Fruit fly (Drosophila melanogaster) whole organism, embryonic: ENCODE results near the gene Trim9.

Experiments used
- Adf1 ChIP-seq: fragments of 200-800 bp; sonication (Bioruptor generic); IDR thresholded peaks from 2 replicates; pipeline ENCODE4 v1.3.6; 2022; ENCODE audit warnings: missing biosample characterization, missing genetic modification characterization
- BtbVII ChIP-seq: fragments of 200-800 bp; sonication (Bioruptor generic); optimal IDR thresholded peaks from 3 replicates; lab custom pipeline; 2017; ENCODE audit warnings: missing biosample characterization, mild to moderate bottlenecking, missing genetic modification characterization
- Bteb2 ChIP-seq: fragments of 200-800 bp; sonication (Bioruptor generic); optimal IDR thresholded peaks from 2 replicates; lab custom pipeline; 2016; ENCODE audit warnings: missing biosample characterization, missing genetic modification characterization
- C15 ChIP-seq: fragments of 200-800 bp; sonication (Bioruptor generic); IDR thresholded peaks from 3 replicates; pipeline ENCODE4 v1.3.6; 2022; ENCODE audit warnings: missing biosample characterization, missing genetic modification characterization
- CG10147 ChIP-seq: fragments of 200-800 bp; sonication (Bioruptor generic); optimal IDR thresholded peaks from 2 replicates; lab custom pipeline; 2019; ENCODE audit warnings: missing biosample characterization, mild to moderate bottlenecking, missing genetic modification characterization, moderate library complexity
- CG10654 ChIP-seq: fragments of 200-800 bp; sonication (Bioruptor generic); optimal IDR thresholded peaks from 2 replicates; lab custom pipeline; 2016; ENCODE audit warnings: missing biosample characterization, missing genetic modification characterization
- CG11085 ChIP-seq: fragments of 200-800 bp; sonication (Bioruptor generic); IDR thresholded peaks from 2 replicates; pipeline ENCODE4 v1.3.6; 2022; ENCODE audit warnings: missing biosample characterization, missing genetic modification characterization
- CG11695 ChIP-seq: fragments of 200-800 bp; sonication (Bioruptor generic); IDR thresholded peaks from 3 replicates; pipeline ENCODE4 v1.3.6; 2022; ENCODE audit warnings: missing biosample characterization, missing genetic modification characterization
- CG12155 ChIP-seq: fragments of 200-800 bp; sonication (Bioruptor generic); optimal IDR thresholded peaks from 3 replicates; lab custom pipeline; 2016; ENCODE audit warnings: missing biosample characterization, missing genetic modification characterization
- CG13775 ChIP-seq: fragments of 200-800 bp; sonication (Bioruptor generic); optimal IDR thresholded peaks from 3 replicates; lab custom pipeline; 2017; ENCODE audit warnings: missing biosample characterization, mild to moderate bottlenecking, missing genetic modification characterization
- CG18262 ChIP-seq: fragments of 200-800 bp; optimal IDR thresholded peaks from 3 replicates; lab custom pipeline; 2019; ENCODE audit warnings: missing biosample characterization, mild to moderate bottlenecking, missing genetic modification characterization, moderate library complexity
- CG32767 ChIP-seq: fragments of 200-800 bp; sonication (Bioruptor generic); IDR thresholded peaks from 2 replicates; pipeline ENCODE4 v1.3.6; 2022; ENCODE audit warnings: missing biosample characterization, missing genetic modification characterization
- CG7372 ChIP-seq: fragments of 200-800 bp; sonication (Bioruptor generic); IDR thresholded peaks from 2 replicates; pipeline ENCODE4 v1.3.6; 2022; ENCODE audit warnings: missing biosample characterization, missing genetic modification characterization
- CG7928 ChIP-seq: fragments of 200-800 bp; sonication (Bioruptor generic); optimal IDR thresholded peaks from 2 replicates; lab custom pipeline; 2017; ENCODE audit warnings: missing biosample characterization, mild to moderate bottlenecking, missing genetic modification characterization
- CkIIα-i1 ChIP-seq: fragments of 200-800 bp; sonication (Bioruptor generic); IDR thresholded peaks from 2 replicates; pipeline ENCODE4 v1.3.6; 2022; ENCODE audit warnings: missing biosample characterization, missing genetic modification characterization
- Dad ChIP-seq: fragments of 200-800 bp; sonication (Bioruptor generic); optimal IDR thresholded peaks from 3 replicates; lab custom pipeline; 2016; ENCODE audit warnings: missing biosample characterization, missing genetic modification characterization
- Dek ChIP-seq: fragments of 200-800 bp; sonication (Bioruptor generic); optimal IDR thresholded peaks from 3 replicates; lab custom pipeline; 2019; ENCODE audit warnings: missing biosample characterization, mild to moderate bottlenecking, missing genetic modification characterization, moderate library complexity
- Fer1 ChIP-seq: fragments of 200-800 bp; sonication (Bioruptor generic); optimal IDR thresholded peaks from 2 replicates; lab custom pipeline; 2017; ENCODE audit warnings: missing biosample characterization, mild to moderate bottlenecking, missing genetic modification characterization
- Hmr ChIP-seq: fragments of 200-800 bp; sonication (Bioruptor generic); optimal IDR thresholded peaks from 3 replicates; lab custom pipeline; 2017; ENCODE audit warnings: mild to moderate bottlenecking, missing biosample characterization, missing genetic modification reagents, missing genetic modification characterization
- Hr51 ChIP-seq, 2 experiments: fragments of 200-800 bp; sonication (Bioruptor generic); optimal IDR thresholded peaks; 2 replicates in 1 of 2; 3 replicates in 1 of 2; lab custom pipeline; 2016 to 2018; ENCODE audit warnings: missing biosample characterization in 2 of 2, missing genetic modification characterization in 2 of 2, mild to moderate bottlenecking in 1 of 2, moderate library complexity in 1 of 2
- Lim3 ChIP-seq: fragments of 200-800 bp; sonication (Bioruptor generic); IDR thresholded peaks from 2 replicates; pipeline ENCODE4 v1.3.6; 2022; ENCODE audit warnings: missing biosample characterization, missing genetic modification characterization
- Mad ChIP-seq: fragments of 200-800 bp; sonication (Bioruptor generic); optimal IDR thresholded peaks from 2 replicates; lab custom pipeline; 2016; ENCODE audit warnings: missing biosample characterization, missing genetic modification characterization
- Meics ChIP-seq: fragments of 200-800 bp; sonication (Bioruptor generic); optimal IDR thresholded peaks from 2 replicates; lab custom pipeline; 2017; ENCODE audit warnings: missing biosample characterization, mild to moderate bottlenecking, missing genetic modification characterization
- Opbp ChIP-seq: fragments of 200-800 bp; sonication (Bioruptor generic); IDR thresholded peaks from 3 replicates; pipeline ENCODE4 v1.3.6; 2022; ENCODE audit warnings: missing biosample characterization, missing genetic modification characterization; ENCODE audit not compliant: partially characterized antibody
- Rfx ChIP-seq: fragments of 200-800 bp; sonication (Bioruptor generic); IDR thresholded peaks from 2 replicates; pipeline ENCODE4 v1.3.6; 2022; ENCODE audit warnings: missing biosample characterization, missing genetic modification characterization
- Rx ChIP-seq: fragments of 200-800 bp; sonication (Bioruptor generic); IDR thresholded peaks from 2 replicates; pipeline ENCODE4 v1.3.6; 2022; ENCODE audit warnings: missing biosample characterization, missing genetic modification characterization
- Six4 ChIP-seq: fragments of 200-800 bp; sonication (Bioruptor generic); optimal IDR thresholded peaks from 2 replicates; lab custom pipeline; 2016; ENCODE audit warnings: missing biosample characterization, missing genetic modification characterization
- Spps ChIP-seq: fragments of 200-800 bp; sonication (Bioruptor generic); optimal IDR thresholded peaks from 2 replicates; lab custom pipeline; 2018; ENCODE audit warnings: missing biosample characterization, mild to moderate bottlenecking, missing genetic modification characterization
- Taf1 ChIP-seq: fragments of 200-800 bp; sonication (Bioruptor generic); IDR thresholded peaks from 2 replicates; pipeline ENCODE4 v1.3.6; 2022; ENCODE audit warnings: missing biosample characterization, missing genetic modification characterization
- Vsx1 ChIP-seq: fragments of 200-800 bp; sonication (Bioruptor generic); optimal IDR thresholded peaks from 2 replicates; lab custom pipeline; 2017; ENCODE audit warnings: missing biosample characterization, mild to moderate bottlenecking, missing genetic modification characterization, missing genetic modification reagents
- YL-1 ChIP-seq: fragments of 200-800 bp; sonication (Bioruptor generic); optimal IDR thresholded peaks from 3 replicates; lab custom pipeline; 2017; ENCODE audit warnings: missing biosample characterization, mild to moderate bottlenecking, missing genetic modification characterization
- cato ChIP-seq: fragments of 200-800 bp; sonication (Bioruptor generic); optimal IDR thresholded peaks from 2 replicates; lab custom pipeline; 2016; ENCODE audit warnings: missing biosample characterization, missing genetic modification characterization, borderline replicate concordance
- chm ChIP-seq: fragments of 200-800 bp; sonication (Bioruptor generic); IDR thresholded peaks from 2 replicates; pipeline ENCODE4 v1.3.6; 2022; ENCODE audit warnings: missing biosample characterization, missing genetic modification characterization
- ci ChIP-seq: fragments of 200-800 bp; sonication (Bioruptor generic); IDR thresholded peaks from 3 replicates; pipeline ENCODE4 v1.3.6; 2022; ENCODE audit warnings: missing biosample characterization, missing genetic modification characterization
- da ChIP-seq: fragments of 200-800 bp; sonication (Bioruptor generic); optimal IDR thresholded peaks from 2 replicates; lab custom pipeline; 2016; ENCODE audit warnings: missing biosample characterization, missing genetic modification characterization
- dmrt99B ChIP-seq: fragments of 200-800 bp; sonication (Bioruptor generic); optimal IDR thresholded peaks from 2 replicates; lab custom pipeline; 2018; ENCODE audit warnings: missing biosample characterization, mild to moderate bottlenecking, missing genetic modification characterization, moderate library complexity
- esg ChIP-seq: fragments of 200-800 bp; sonication (Bioruptor generic); conservative IDR thresholded peaks from 2 replicates; pipeline ENCODE4 v1.3.6; 2022; ENCODE audit warnings: missing biosample characterization, missing genetic modification characterization
- ewg ChIP-seq: fragments of 200-800 bp; sonication (Bioruptor generic); optimal IDR thresholded peaks from 3 replicates; lab custom pipeline; 2017; ENCODE audit warnings: mild to moderate bottlenecking, missing biosample characterization, missing genetic modification reagents, missing genetic modification characterization
- fd96Cb ChIP-seq: fragments of 200-800 bp; sonication (Bioruptor generic); optimal IDR thresholded peaks from 2 replicates; lab custom pipeline; 2018; ENCODE audit warnings: missing biosample characterization, mild to moderate bottlenecking, missing genetic modification characterization, moderate library complexity
- gfzf ChIP-seq: fragments of 200-800 bp; sonication (Bioruptor generic); optimal IDR thresholded peaks from 2 replicates; lab custom pipeline; 2016; ENCODE audit warnings: missing biosample characterization, mild to moderate bottlenecking, missing genetic modification characterization, moderate library complexity
- jing ChIP-seq: fragments of 200-800 bp; sonication (Bioruptor generic); optimal IDR thresholded peaks from 2 replicates; lab custom pipeline; 2018; ENCODE audit warnings: missing biosample characterization, mild to moderate bottlenecking, missing genetic modification characterization
- lbe ChIP-seq: fragments of 200-800 bp; sonication (Bioruptor generic); optimal IDR thresholded peaks from 2 replicates; lab custom pipeline; 2016; ENCODE audit warnings: missing biosample characterization, mild to moderate bottlenecking, missing genetic modification characterization
- onecut ChIP-seq: fragments of 200-800 bp; sonication (Bioruptor generic); IDR thresholded peaks from 2 replicates; pipeline ENCODE4 v1.3.6; 2022; ENCODE audit warnings: missing biosample characterization, missing genetic modification characterization
- pum ChIP-seq: fragments of 200-800 bp; sonication (Bioruptor generic); optimal IDR thresholded peaks from 2 replicates; lab custom pipeline; 2016; ENCODE audit warnings: missing biosample characterization, missing genetic modification characterization
- rib ChIP-seq: fragments of 200-800 bp; sonication (Bioruptor generic); IDR thresholded peaks from 2 replicates; pipeline ENCODE4 v1.3.6; 2022; ENCODE audit warnings: missing biosample characterization, missing genetic modification characterization
- run ChIP-seq: fragments of 200-800 bp; sonication (Bioruptor generic); optimal IDR thresholded peaks from 3 replicates; lab custom pipeline; 2018; ENCODE audit warnings: missing biosample characterization, mild to moderate bottlenecking, missing genetic modification characterization
- tap ChIP-seq: fragments of 200-800 bp; optimal IDR thresholded peaks from 3 replicates; lab custom pipeline; 2019; ENCODE audit warnings: missing biosample characterization, mild to moderate bottlenecking, missing genetic modification characterization, moderate library complexity
- trh ChIP-seq: fragments of 200-800 bp; sonication (Bioruptor generic); optimal IDR thresholded peaks from 2 replicates; lab custom pipeline; 2016; ENCODE audit warnings: missing biosample characterization, missing genetic modification characterization
- unpg ChIP-seq: fragments of 200-800 bp; sonication (Bioruptor generic); optimal IDR thresholded peaks from 3 replicates; lab custom pipeline; 2018; ENCODE audit warnings: missing biosample characterization, mild to moderate bottlenecking, missing genetic modification characterization, moderate library complexity
- vvl ChIP-seq: fragments of 200-800 bp; sonication (Bioruptor generic); IDR thresholded peaks from 2 replicates; pipeline ENCODE4 v1.3.6; 2022; ENCODE audit warnings: missing biosample characterization, missing genetic modification characterization

Gene Trim9

dm6 chr2L:10526953-10527584, 17.6 kb upstream of the Trim9 start, which contains the start of gene Lip4 (continued):
- peak; percentile 40 for TF ChIP-seq cato
- peak; percentile 19 for TF ChIP-seq Six4
- TF ChIP-seq Rfx (GFP tag; lab: Robert Waterston, UW) = peak; percentile 79
- TF ChIP-seq Bteb2 = peak; percentile 67
- peak; percentile 65 for TF ChIP-seq CG10654 (GFP tag; lab: Kevin White, UChicago)
- TF ChIP-seq chm (GFP tag; lab: Robert Waterston, UW) = no peak
- no peak for TF ChIP-seq rib (GFP tag; lab: Robert Waterston, UW)
- peak; percentile 17 for TF ChIP-seq Spps (tag; lab: Kevin White, UChicago)
- TF ChIP-seq vvl (GFP tag; lab: Robert Waterston, UW) = peak; percentile 86
- no peak for TF ChIP-seq lbe (GFP tag; lab: Kevin White, UChicago)
- TF ChIP-seq onecut = peak; percentile 38
- no peak for TF ChIP-seq Vsx1 (GFP tag; lab: Kevin White, UChicago)
- TF ChIP-seq CG12155 (GFP tag; lab: Kevin White, UChicago) = peak; percentile 56
- peak; percentile 74; the same call in 2 of the 3 replicates for TF ChIP-seq ci (GFP tag; lab: Robert Waterston, UW)
- TF ChIP-seq Taf1 (GFP tag; lab: Robert Waterston, UW) = no peak; the same call in 1 of the 2 replicates
- TF ChIP-seq Mad (GFP tag; lab: Kevin White, UChicago) = peak; percentile 31
- peak; percentile 82 for TF ChIP-seq Hmr (GFP tag; lab: Kevin White, UChicago)
- TF ChIP-seq Opbp (GFP tag; lab: Robert Waterston, UW) = no peak
- peak; percentile 82 for TF ChIP-seq CG32767 (GFP tag; lab: Robert Waterston, UW)
- TF ChIP-seq run (tag; lab: Kevin White, UChicago) = peak; percentile 55
- TF ChIP-seq Lim3 (GFP tag; lab: Robert Waterston, UW) = no peak
- 0 out of 3 replicates have a peak, but pooled peaks have one; percentile 52 for TF ChIP-seq C15 (GFP tag; lab: Robert Waterston, UW)
- no peak for TF ChIP-seq gfzf (GFP tag; lab: Kevin White, UChicago)
- peak; percentile 2 to 89 for TF ChIP-seq Hr51 (GFP tag; optimal IDR thresholded peaks at IDR 0.05; lab: Kevin White, UChicago)
- TF ChIP-seq jing = peak; percentile 24
- peak; percentile 75 for TF ChIP-seq CG10147 (GFP tag; lab: Kevin White, UChicago)
- peak; percentile 73 for TF ChIP-seq CG18262 (tag; lab: Kevin White, UChicago)
- no peak for TF ChIP-seq YL-1 (GFP tag; lab: Kevin White, UChicago)
- TF ChIP-seq unpg = peak; percentile 83
- TF ChIP-seq CG11085 (GFP tag; lab: Robert Waterston, UW) = peak; percentile 73
- TF ChIP-seq Meics (GFP tag; lab: Kevin White, UChicago) = peak; percentile 80
- TF ChIP-seq esg (GFP tag; lab: Robert Waterston, UW) = peak; percentile 77
- TF ChIP-seq tap = peak; percentile 71
- peak; percentile 89 for TF ChIP-seq CG11695 (GFP tag; lab: Robert Waterston, UW)
- no peak for TF ChIP-seq CkIIα-i1 (GFP tag; lab: Robert Waterston, UW)
- no peak for TF ChIP-seq Adf1 (GFP tag; lab: Robert Waterston, UW)
- TF ChIP-seq da (GFP tag; lab: Kevin White, UChicago) = no peak
- peak; percentile 61 for TF ChIP-seq Dek (tag; lab: Kevin White, UChicago)
- TF ChIP-seq pum (GFP tag; lab: Kevin White, UChicago) = peak; percentile 6
- TF ChIP-seq Fer1 (GFP tag; lab: Kevin White, UChicago) = peak; percentile 85
- TF ChIP-seq ewg = peak; percentile 48
- TF ChIP-seq fd96Cb = peak; percentile 59
- TF ChIP-seq trh (GFP tag; lab: Kevin White, UChicago) = peak; percentile 49
- no peak for TF ChIP-seq Rx (GFP tag; lab: Robert Waterston, UW)
- TF ChIP-seq CG13775 = peak; percentile 58
- TF ChIP-seq Dad = peak; percentile 42
- peak; percentile 83 for TF ChIP-seq CG7372 (GFP tag; lab: Robert Waterston, UW)
- peak; percentile 84 for TF ChIP-seq dmrt99B (tag; lab: Kevin White, UChicago)
- peak; percentile 62 for TF ChIP-seq BtbVII (GFP tag; lab: Kevin White, UChicago)
- peak; percentile 8 for TF ChIP-seq CG7928
